Worm (Caenorhabditis elegans) whole organism, young adult: ENCODE measurements around the gene srh-147.

Experiments used
- B0035.1 ChIP-seq: sonication (generic microtip); optimal IDR thresholded peaks from 2 replicates; lab custom pipeline; 2016; ENCODE audit warnings: missing genetic modification characterization, mild to moderate bottlenecking, missing compliant biosample characterization, missing genotype, missing genetic modification reagents
- B0261.1 ChIP-seq: sonication (generic microtip); optimal IDR thresholded peaks from 2 replicates; lab custom pipeline; 2016; ENCODE audit warnings: mild to moderate bottlenecking, missing genetic modification characterization, moderate library complexity, missing compliant biosample characterization
- F33H1.4 ChIP-seq: fragments of 200-800 bp; sonication (Bioruptor generic); IDR thresholded peaks from 2 replicates; pipeline ENCODE4 v1.3.6; 2022; ENCODE audit warnings: missing genetic modification reagents, missing genetic modification characterization, missing compliant biosample characterization
- F39B2.1 ChIP-seq: fragments of 200-800 bp; sonication (Bioruptor generic); IDR thresholded peaks from 2 replicates; pipeline ENCODE4 v1.3.6; 2022; ENCODE audit warnings: missing genetic modification reagents, missing genetic modification characterization, missing compliant biosample characterization
- F52B5.7 ChIP-seq: sonication (generic microtip); optimal IDR thresholded peaks from 2 replicates; lab custom pipeline; 2016; ENCODE audit warnings: mild to moderate bottlenecking, missing genetic modification characterization, missing compliant biosample characterization
- F57C9.4 ChIP-seq: sonication (generic microtip); optimal IDR thresholded peaks from 2 replicates; lab custom pipeline; 2017; ENCODE audit warnings: mild to moderate bottlenecking, missing genetic modification characterization, missing compliant biosample characterization
- T07F8.4 ChIP-seq: sonication (generic microtip); optimal IDR thresholded peaks from 2 replicates; lab custom pipeline; 2016; ENCODE audit warnings: mild to moderate bottlenecking, missing genetic modification characterization, moderate library complexity, missing compliant biosample characterization
- Y95B8A.8 ChIP-seq: fragments of 200-800 bp; sonication (Bioruptor generic); IDR thresholded peaks from 2 replicates; pipeline ENCODE4 v1.3.6; 2022; ENCODE audit warnings: missing genetic modification reagents, missing genetic modification characterization, missing compliant biosample characterization
- akir-1 ChIP-seq: fragments of 200-800 bp; sonication (Bioruptor generic); optimal IDR thresholded peaks from 2 replicates; lab custom pipeline; 2018; ENCODE audit warnings: mild to moderate bottlenecking, missing genetic modification characterization, moderate library complexity, missing compliant biosample characterization
- ama-1 ChIP-seq, 3 experiments: fragments of 150-350 bp in 1 of 3; sonication (generic microtip) in 2 of 3; optimal IDR thresholded peaks; 2 replicates each; lab custom pipeline; 2014 to 2018; ENCODE audit warnings: missing biosample characterization in 2 of 3, missing genetic modification characterization in 2 of 3, missing genetic modification reagents in 2 of 3
- ccch-3 ChIP-seq: fragments of 200-800 bp; sonication (Bioruptor generic); optimal IDR thresholded peaks from 2 replicates; lab custom pipeline; 2018; ENCODE audit warnings: mild to moderate bottlenecking, missing genetic modification characterization, missing compliant biosample characterization
- chd-7 ChIP-seq: sonication (generic microtip); optimal IDR thresholded peaks from 2 replicates; lab custom pipeline; 2016; ENCODE audit warnings: mild to moderate bottlenecking, missing genetic modification characterization, moderate library complexity, missing compliant biosample characterization
- ets-4 ChIP-seq: fragments of 200-800 bp; sonication (Bioruptor generic); optimal IDR thresholded peaks from 2 replicates; lab custom pipeline; 2018; ENCODE audit warnings: mild to moderate bottlenecking, missing genetic modification characterization, missing compliant biosample characterization
- him-1 ChIP-seq: sonication (generic microtip); optimal IDR thresholded peaks from 2 replicates; lab custom pipeline; 2016; ENCODE audit warnings: missing genotype, missing genetic modification reagents, missing genetic modification characterization, missing compliant biosample characterization
- hmg-20 ChIP-seq: fragments of 200-800 bp; sonication (Bioruptor generic); IDR thresholded peaks from 2 replicates; pipeline ENCODE4 v1.3.6; 2022; ENCODE audit warnings: missing genetic modification reagents, missing genetic modification characterization, missing compliant biosample characterization
- hsf-1 ChIP-seq: fragments of 200-800 bp; sonication (Bioruptor generic); IDR thresholded peaks from 2 replicates; pipeline ENCODE4 v1.3.6; 2022; ENCODE audit warnings: missing genetic modification reagents, missing genetic modification characterization, missing compliant biosample characterization
- let-607 ChIP-seq, 2 experiments: fragments of 200-800 bp in 1 of 2; sonication (Bioruptor generic) in 1 of 2; sonication (generic microtip) in 1 of 2; optimal IDR thresholded peaks; 2 replicates each; lab custom pipeline; 2016 to 2018; ENCODE audit warnings: mild to moderate bottlenecking in 2 of 2, missing compliant biosample characterization in 2 of 2, missing genetic modification characterization in 2 of 2, moderate library complexity in 2 of 2, missing genotype in 1 of 2
- lir-1 ChIP-seq: fragments of 200-800 bp; sonication (Bioruptor generic); conservative IDR thresholded peaks from 2 replicates; pipeline ENCODE4 v1.3.6; 2022; ENCODE audit warnings: missing genetic modification reagents, missing genetic modification characterization, missing compliant biosample characterization
- lsl-1 ChIP-seq: fragments of 200-800 bp; sonication (Bioruptor generic); optimal IDR thresholded peaks from 2 replicates; lab custom pipeline; 2018; ENCODE audit warnings: mild to moderate bottlenecking, missing genetic modification characterization, moderate library complexity, missing compliant biosample characterization
- lsy-27 ChIP-seq: sonication (generic microtip); optimal IDR thresholded peaks from 2 replicates; lab custom pipeline; 2017; ENCODE audit warnings: missing genetic modification characterization, mild to moderate bottlenecking, missing compliant biosample characterization, antibody characterized with exemption, missing genotype, borderline replicate concordance; ENCODE audit not compliant: insufficient read depth
- mel-28 ChIP-seq: sonication (generic microtip); optimal IDR thresholded peaks from 2 replicates; lab custom pipeline; 2016; ENCODE audit warnings: borderline replicate concordance, mild to moderate bottlenecking, missing genetic modification characterization, missing compliant biosample characterization
- nfya-2 ChIP-seq: fragments of 200-800 bp; sonication (Bioruptor generic); IDR thresholded peaks from 2 replicates; pipeline ENCODE4 v1.3.6; 2022; ENCODE audit warnings: missing genetic modification reagents, missing genetic modification characterization, missing compliant biosample characterization
- nfyb-1 ChIP-seq: fragments of 200-800 bp; sonication (Bioruptor generic); IDR thresholded peaks from 2 replicates; pipeline ENCODE4 v1.3.6; 2022; ENCODE audit warnings: missing genetic modification reagents, missing genetic modification characterization, missing compliant biosample characterization
- nhr-120 ChIP-seq: fragments of 200-800 bp; sonication (Bioruptor generic); IDR thresholded peaks from 2 replicates; pipeline ENCODE4 v1.3.6; 2022; ENCODE audit warnings: missing genetic modification characterization, missing compliant biosample characterization
- nhr-80 ChIP-seq: sonication (generic microtip); optimal IDR thresholded peaks from 2 replicates; lab custom pipeline; 2016; ENCODE audit warnings: missing genetic modification characterization, missing compliant biosample characterization
- nhr-90 ChIP-seq: sonication (generic microtip); optimal IDR thresholded peaks from 2 replicates; lab custom pipeline; 2016; ENCODE audit warnings: missing genotype, mild to moderate bottlenecking, missing genetic modification characterization, missing compliant biosample characterization
- pbrm-1 ChIP-seq: fragments of 200-800 bp; sonication (Bioruptor generic); IDR thresholded peaks from 2 replicates; pipeline ENCODE4 v1.3.6; 2022; ENCODE audit warnings: missing genetic modification reagents, missing genetic modification characterization, missing compliant biosample characterization
- pha-4 ChIP-seq: fragments of 150-350 bp; sonication (generic microtip); optimal IDR thresholded peaks from 2 replicates; lab custom pipeline; 2014; ENCODE audit warnings: missing biosample characterization, missing genetic modification reagents, missing genetic modification characterization
- sdz-38 ChIP-seq: sonication (generic microtip); optimal IDR thresholded peaks from 2 replicates; lab custom pipeline; 2016; ENCODE audit warnings: missing genotype, missing genetic modification characterization, missing compliant biosample characterization
- snpc-1.3 ChIP-seq: sonication (generic microtip); optimal IDR thresholded peaks from 2 replicates; lab custom pipeline; 2017; ENCODE audit warnings: missing genetic modification characterization, mild to moderate bottlenecking, missing compliant biosample characterization, antibody characterized with exemption, moderate library complexity, missing genotype, missing genetic modification reagents; ENCODE audit not compliant: insufficient read depth
- tbx-9 ChIP-seq: sonication (generic microtip); optimal IDR thresholded peaks from 2 replicates; lab custom pipeline; 2016; ENCODE audit warnings: borderline replicate concordance, missing genetic modification characterization, inconsistent platforms, missing compliant biosample characterization
- tlf-1 ChIP-seq: fragments of 200-800 bp; sonication (Bioruptor generic); optimal IDR thresholded peaks from 2 replicates; lab custom pipeline; 2018; ENCODE audit warnings: mild to moderate bottlenecking, missing genetic modification characterization, missing compliant biosample characterization
- unc-62 ChIP-seq: fragments of 150-350 bp; optimal IDR thresholded peaks from 2 replicates; lab custom pipeline; 2014; ENCODE audit warnings: missing biosample characterization, missing genetic modification reagents, missing genetic modification characterization

The srh-147 gene

ce11 chrV:15824866-15825265 is 25.3 kb downstream of the srh-147 start, which contains the start of gene srbc-50:
Gene srbc-50, minus strand, starts transcription at chrV:15824966.
- TF ChIP-seq sdz-38 (tag; lab: Kevin White, UChicago) (no peak), nhr-120 (GFP tag; lab: Robert Waterston, UW) (no peak), ets-4 (no peak), chd-7 (tag; lab: Kevin White, UChicago) (no peak), B0261.1 (tag; lab: Kevin White, UChicago) (no peak), nfya-2 (GFP tag; lab: Robert Waterston, UW) (no peak)

- TF ChIP-seq F33H1.4 (GFP tag; lab: Robert Waterston, UW) (no peak), tlf-1 (GFP tag; lab: Kevin White, UChicago) (no peak), nfyb-1 (no peak), unc-62 (no peak), let-607 (tag; optimal IDR thresholded peaks at IDR 0.05; lab: Kevin White, UChicago) (no peak), hsf-1 (no peak), Y95B8A.8 (GFP tag; lab: Robert Waterston, UW) (no peak), F39B2.1 (GFP tag; lab: Robert Waterston, UW) (no peak), ama-1 (optimal IDR thresholded peaks at IDR 0.05; lab: Kevin White, UChicago) (no peak), ama-1 (GFP tag; optimal IDR thresholded peaks at IDR 0.05; lab: Kevin White, UChicago) (no peak), pha-4 (tag; lab: Kevin White, UChicago) (no peak), F57C9.4 (tag; lab: Kevin White, UChicago) (no peak)
- TF ChIP-seq, all 124 proteins: peak for 0
Measured at ce11 chrV:15821398-15821797, 28.7 kb downstream of the srh-147 start, which contains the start of gene srbc-49. Gene srbc-49, plus strand, starts transcription at chrV:15821698.

ce11 chrV:15819983-15820382 is 30.1 kb downstream of the srh-147 start, which contains the start of gene srbc-48:
Gene srbc-48, plus strand, starts transcription at chrV:15820283.
- TF ChIP-seq F52B5.7 (no peak), hmg-20 (GFP tag; lab: Robert Waterston, UW) (no peak), mel-28 (tag; lab: Kevin White, UChicago) (no peak), ccch-3 (no peak), lir-1 (no peak), tbx-9 (no peak), B0035.1 (tag; lab: Kevin White, UChicago) (no peak), lsy-27 (tag; lab: Kevin White, UChicago) (no peak), lsl-1 (GFP tag; lab: Kevin White, UChicago) (no peak), pbrm-1 (GFP tag; lab: Robert Waterston, UW) (no peak), pha-4 (tag; lab: Kevin White, UChicago) (no peak), nhr-90 (tag; lab: Kevin White, UChicago) (no peak), him-1 (no peak), T07F8.4 (tag; lab: Kevin White, UChicago) (no peak), akir-1 (GFP tag; lab: Kevin White, UChicago) (no peak)
- TF ChIP-seq, all 124 proteins: peak for 0

ce11 chrV:15817746-15818145 is 32.4 kb downstream of the srh-147 start, which contains the start of gene abf-3:
Gene abf-3, minus strand, starts transcription at chrV:15817846.
- no peak for TF ChIP-seq nhr-120 (GFP tag; lab: Robert Waterston, UW)
- no peak for TF ChIP-seq nhr-80 (tag; lab: Kevin White, UChicago)
- no peak for TF ChIP-seq snpc-1.3 (tag; lab: Kevin White, UChicago)
- TF ChIP-seq hsf-1 = no peak
- TF ChIP-seq ets-4 = no peak
